Worm (Caenorhabditis elegans) whole organism, L1 larva: ENCODE results near the gene pei-1.

Source experiments
- alr-1 ChIP-seq: fragments of 200-800 bp; sonication (Bioruptor generic); optimal IDR thresholded peaks from 2 replicates; lab custom pipeline; 2018; ENCODE audit warnings: borderline replicate concordance, mild to moderate bottlenecking, missing genetic modification characterization, missing compliant biosample characterization
- ama-1 ChIP-seq: fragments of 150-350 bp; optimal IDR thresholded peaks from 2 replicates; lab custom pipeline; 2014
- ces-1 ChIP-seq: fragments of 150-350 bp; optimal IDR thresholded peaks from 2 replicates; lab custom pipeline; 2014; ENCODE audit warnings: missing biosample characterization, missing genetic modification reagents, missing genetic modification characterization
- dpl-1 ChIP-seq, 3 experiments: fragments of 150-350 bp in 2 of 3; sonication (generic microtip) in 1 of 3; optimal IDR thresholded peaks; 2 replicates each; lab custom pipeline; 2014 to 2017; ENCODE audit warnings: missing biosample characterization in 3 of 3, missing genetic modification characterization in 3 of 3, missing genetic modification reagents in 3 of 3
- lin-15B ChIP-seq: fragments of 150-350 bp; sonication (generic microtip); optimal IDR thresholded peaks from 3 replicates; lab custom pipeline; 2014; ENCODE audit warnings: missing biosample characterization, missing genetic modification characterization
- lin-35 ChIP-seq, 2 experiments: fragments of 150-350 bp; optimal IDR thresholded peaks; 2 replicates each; lab custom pipeline; 2014; ENCODE audit warnings: missing biosample characterization in 2 of 2, missing genetic modification characterization in 2 of 2, missing genetic modification reagents in 2 of 2
- lsy-2 ChIP-seq, 2 experiments: fragments of 150-350 bp; optimal IDR thresholded peaks; 2 replicates each; lab custom pipeline; 2014; ENCODE audit warnings: missing biosample characterization in 2 of 2, missing genetic modification characterization in 2 of 2
- snu-23 ChIP-seq: sonication (generic microtip); optimal IDR thresholded peaks from 2 replicates; lab custom pipeline; 2016; ENCODE audit warnings: missing genetic modification characterization, missing compliant biosample characterization

DNA sequence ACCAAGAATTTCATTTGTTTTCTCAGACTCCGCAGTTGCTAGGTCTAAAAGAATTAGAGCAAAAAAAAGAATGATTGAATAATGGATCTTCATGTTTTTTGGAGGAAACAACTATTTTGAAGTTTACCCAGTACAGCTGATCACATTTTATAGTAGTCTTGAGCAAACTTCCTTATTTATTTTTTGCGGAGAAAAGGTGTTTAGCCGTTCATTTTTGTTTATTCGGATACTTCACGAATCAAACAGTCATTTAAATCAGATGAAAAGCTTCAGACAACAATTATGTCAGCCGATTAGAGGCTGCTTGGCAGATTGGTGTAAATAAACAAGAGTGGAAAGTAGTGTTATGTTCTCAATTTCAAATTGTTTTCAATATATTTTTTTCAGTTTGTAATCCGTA, 32.0 kb upstream of the pei-1 start, which contains the start of gene W09C2.8:
- no peak for TF ChIP-seq ama-1 (lab: Kevin White, UChicago)
- no peak for TF ChIP-seq alr-1 (tag; lab: Kevin White, UChicago)
- TF ChIP-seq ces-1 (GFP tag; lab: Kevin White, UChicago), result no peak
- no peak for TF ChIP-seq lsy-2 (tag; optimal IDR thresholded peaks at IDR 0.05; lab: Kevin White, UChicago)
- no peak for TF ChIP-seq lin-15B (tag; lab: Kevin White, UChicago)
- TF ChIP-seq dpl-1 (GFP tag; optimal IDR thresholded peaks at IDR 0.05; lab: Kevin White, UChicago), result no peak
- TF ChIP-seq lin-35 (GFP tag; optimal IDR thresholded peaks at IDR 0.05; lab: Kevin White, UChicago), result no peak
- TF ChIP-seq snu-23 (GFP tag; lab: Kevin White, UChicago), result no peak
